Worm (Caenorhabditis elegans): ENCODE measurements around the gene pes-4.

Gene pes-4

ce11 chrIII:1218221-1218620 is 11.9 kb downstream of the pes-4 start (continued):
- no peak for TF ChIP-seq K09A11.1 (tag; optimal IDR thresholded peaks at IDR 0.05; ENCODE audit: insufficient read depth)
- no peak for TF ChIP-seq ceh-48 (tag; optimal IDR thresholded peaks at IDR 0.05)
- peak; percentile 51 for TF ChIP-seq lin-11 (tag; optimal IDR thresholded peaks at IDR 0.05)
- peak; percentile 22 for TF ChIP-seq hlh-6 (tag; optimal IDR thresholded peaks at IDR 0.05)
- no peak for TF ChIP-seq ceh-9 (tag; optimal IDR thresholded peaks at IDR 0.05)
- peak; percentile 13 for TF ChIP-seq dve-1 (tag; optimal IDR thresholded peaks at IDR 0.05)
- TF ChIP-seq sox-4 (tag; optimal IDR thresholded peaks at IDR 0.05): peak; percentile 52
- TF ChIP-seq ahr-1 (tag; optimal IDR thresholded peaks at IDR 0.05): no peak
- no peak for TF ChIP-seq unc-55 (GFP tag; optimal IDR thresholded peaks at IDR 0.05)
- TF ChIP-seq madf-2 (tag; optimal IDR thresholded peaks at IDR 0.05): no peak
- TF ChIP-seq ceh-19 (GFP tag; optimal IDR thresholded peaks at IDR 0.05): no peak
- no peak for TF ChIP-seq hlh-30 (tag; optimal IDR thresholded peaks at IDR 0.05; ENCODE audit: insufficient read depth)
- TF ChIP-seq hlh-13 (GFP tag; optimal IDR thresholded peaks at IDR 0.05): no peak
- TF ChIP-seq ztf-16 (tag; optimal IDR thresholded peaks at IDR 0.05): no peak
- peak; percentile 15 for TF ChIP-seq ref-2 (tag; optimal IDR thresholded peaks at IDR 0.05)
- no peak for TF ChIP-seq elt-4 (tag; optimal IDR thresholded peaks at IDR 0.05)
- no peak for TF ChIP-seq ets-4 (tag; optimal IDR thresholded peaks at IDR 0.05)
- TF ChIP-seq T23F11.4 (GFP tag; optimal IDR thresholded peaks at IDR 0.05): no peak

DNA sequence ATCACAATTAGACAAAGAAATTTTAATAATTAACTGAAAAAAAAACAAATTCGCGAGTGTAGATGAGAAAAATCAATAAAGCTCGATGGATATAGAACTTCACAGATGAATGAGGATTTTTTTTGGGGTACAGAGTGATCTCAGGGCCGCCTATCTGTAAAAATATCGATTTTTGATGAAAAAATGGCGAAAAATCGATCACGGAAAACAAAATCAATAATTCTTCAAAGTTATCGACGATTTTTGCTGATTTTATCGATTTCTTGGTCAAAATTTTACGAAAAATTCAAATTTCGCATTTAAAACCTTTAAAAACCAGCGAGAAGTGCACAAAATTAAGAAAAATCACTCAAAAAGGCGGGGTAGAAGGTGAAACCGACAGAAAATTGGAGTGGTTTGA is 14.0 kb downstream of the pes-4 start:
- TF ChIP-seq ceh-18 (tag; optimal IDR thresholded peaks at IDR 0.05) (no peak), ceh-6 (GFP tag; optimal IDR thresholded peaks at IDR 0.05) (no peak), fkh-6 (tag; optimal IDR thresholded peaks at IDR 0.05) (no peak), hlh-13 (GFP tag; optimal IDR thresholded peaks at IDR 0.05) (no peak), pha-2 (tag; optimal IDR thresholded peaks at IDR 0.05) (no peak), pax-1 (tag; optimal IDR thresholded peaks at IDR 0.05) (no peak), pha-4 (tag; optimal IDR thresholded peaks at IDR 0.05) (no peak), elt-2 (tag; optimal IDR thresholded peaks at IDR 0.05) (no peak), fkh-10 (GFP tag; optimal IDR thresholded peaks at IDR 0.05) (no peak), ceh-22 (tag; optimal IDR thresholded peaks at IDR 0.05) (no peak), ceh-9 (tag; optimal IDR thresholded peaks at IDR 0.05) (no peak), nhr-11 (tag; optimal IDR thresholded peaks at IDR 0.05) (no peak), nfya-1 (tag; optimal IDR thresholded peaks at IDR 0.05) (no peak), ceh-30 (tag; optimal IDR thresholded peaks at IDR 0.05) (no peak), mec-3 (tag; optimal IDR thresholded peaks at IDR 0.05; ENCODE audit: borderline replicate concordance) (no peak), ceh-19 (GFP tag; optimal IDR thresholded peaks at IDR 0.05) (no peak), sox-2 (GFP tag; IDR thresholded peaks at IDR 0.05) (no peak), C38D4.7 (GFP tag; optimal IDR thresholded peaks at IDR 0.05) (no peak)

- TF ChIP-seq ets-4 (tag; optimal IDR thresholded peaks at IDR 0.05) (no peak), elt-2 (tag; optimal IDR thresholded peaks at IDR 0.05) (peak; percentile 10), pqm-1 (tag; optimal IDR thresholded peaks at IDR 0.05) (peak; percentile 77)
Observed at ce11 chrIII:1214680-1215079, 15.4 kb downstream of the pes-4 start, which contains the start of gene Y119D3B.21. Gene Y119D3B.21 (plus strand): TSS chrIII:1215000.

ce11 chrIII:1214121-1214673 is 15.9 kb downstream of the pes-4 start:
- no peak for TF ChIP-seq ztf-16 (tag; optimal IDR thresholded peaks at IDR 0.05)
- no peak for TF ChIP-seq ceh-19 (GFP tag; optimal IDR thresholded peaks at IDR 0.05)

- peak; percentile 6 for TF ChIP-seq ceh-48 (tag; optimal IDR thresholded peaks at IDR 0.05)
- TF ChIP-seq pax-1 (tag; optimal IDR thresholded peaks at IDR 0.05): no peak
Observed at ce11 chrIII:1210638-1211037, 19.4 kb downstream of the pes-4 start.

Data from whole organism, late embryonic.